Worm (Caenorhabditis elegans) whole organism, midembryonic: ENCODE measurements around the gene mdt-15.

Source experiments
- T22C8.4 ChIP-seq: fragments of 200-800 bp; sonication (Bioruptor generic); IDR thresholded peaks from 2 replicates; pipeline ENCODE4 v1.3.6; 2022; ENCODE audit warnings: missing genetic modification characterization, missing compliant biosample characterization
- cog-1 ChIP-seq: sonication (generic microtip); optimal IDR thresholded peaks from 2 replicates; lab custom pipeline; 2016; ENCODE audit warnings: missing genetic modification characterization, missing compliant biosample characterization
- flt-1 ChIP-seq: fragments of 200-800 bp; sonication (Bioruptor generic); IDR thresholded peaks from 2 replicates; pipeline ENCODE4 v1.3.6; 2022; ENCODE audit warnings: missing genetic modification characterization, missing compliant biosample characterization
- klf-2 ChIP-seq: fragments of 200-800 bp; sonication (Bioruptor generic); conservative IDR thresholded peaks from 2 replicates; pipeline ENCODE4 v1.3.6; 2022; ENCODE audit warnings: missing genetic modification reagents, missing genetic modification characterization, missing compliant biosample characterization
- med-1 ChIP-seq: sonication (generic microtip); optimal IDR thresholded peaks from 2 replicates; lab custom pipeline; 2017; ENCODE audit warnings: missing genetic modification characterization, mild to moderate bottlenecking, missing compliant biosample characterization, antibody characterized with exemption, missing genetic modification reagents; ENCODE audit not compliant: insufficient read depth
- ref-1 ChIP-seq: fragments of 200-800 bp; sonication (Bioruptor generic); conservative IDR thresholded peaks from 2 replicates; pipeline ENCODE4 v1.3.6; 2022; ENCODE audit warnings: missing genetic modification reagents, missing genetic modification characterization, missing compliant biosample characterization
- tab-1 ChIP-seq: fragments of 200-800 bp; sonication (Bioruptor generic); IDR thresholded peaks from 2 replicates; pipeline ENCODE4 v1.3.6; 2022; ENCODE audit warnings: missing genetic modification characterization, missing compliant biosample characterization
- ztf-23 ChIP-seq: fragments of 200-800 bp; sonication (Bioruptor generic); IDR thresholded peaks from 2 replicates; pipeline ENCODE4 v1.3.6; 2022; ENCODE audit warnings: missing genetic modification reagents, missing genetic modification characterization, missing compliant biosample characterization
- ztf-29 ChIP-seq: fragments of 200-800 bp; sonication (Bioruptor generic); IDR thresholded peaks from 2 replicates; pipeline ENCODE4 v1.3.6; 2022; ENCODE audit warnings: missing genetic modification reagents, missing genetic modification characterization, missing compliant biosample characterization

The mdt-15 gene

DNA sequence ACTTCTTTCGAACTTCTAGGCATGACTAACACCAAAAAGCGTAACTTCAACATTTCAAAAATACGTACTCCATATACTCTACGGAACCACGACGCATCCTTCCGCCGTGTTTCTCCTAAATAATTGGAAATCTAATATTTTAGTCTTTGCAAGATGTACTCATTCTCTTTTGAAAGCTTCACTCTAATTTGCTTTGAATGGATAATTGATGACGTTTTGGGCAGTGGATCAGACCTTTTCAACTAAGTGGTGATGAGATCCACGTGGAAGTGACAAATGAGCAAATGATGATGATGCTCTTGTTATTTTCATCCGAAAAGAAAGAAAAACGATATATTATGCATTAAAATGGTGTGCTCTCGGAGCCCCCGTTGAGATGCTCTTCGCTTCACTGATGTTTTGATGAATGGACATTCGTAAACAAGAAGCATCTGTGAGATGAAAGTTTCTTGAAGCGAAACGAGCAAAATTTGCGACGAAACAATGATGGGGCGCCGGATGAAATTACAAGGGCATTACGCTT is 9.0 kb downstream of the mdt-15 start:
- TF ChIP-seq cog-1 (tag; lab: Kevin White, UChicago) = no peak
- no peak for TF ChIP-seq ref-1
- no peak for TF ChIP-seq klf-2 (GFP tag; lab: Robert Waterston, UW)
- no peak for TF ChIP-seq med-1 (GFP tag; lab: Kevin White, UChicago)

DNA sequence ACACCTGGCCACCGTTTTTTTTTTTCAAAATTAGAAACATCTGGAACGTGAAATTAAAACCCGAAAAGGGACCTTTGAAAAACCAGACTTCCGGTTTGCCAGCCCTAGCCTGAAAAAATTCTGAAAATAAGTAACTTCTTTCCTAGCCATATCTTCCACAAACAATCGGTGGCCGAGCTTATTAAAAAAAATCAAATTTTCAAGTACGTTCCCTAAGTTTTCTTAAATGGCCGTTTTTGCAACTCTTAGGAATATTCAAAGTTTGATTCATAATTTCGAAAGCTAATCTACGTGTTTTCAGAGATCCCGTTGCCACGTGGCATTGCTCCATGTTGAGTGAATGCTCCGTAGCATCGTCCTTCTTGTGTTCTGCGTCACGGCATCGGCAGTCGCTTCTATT is 9.9 kb downstream of the mdt-15 start, which contains the start of gene R12B2.8:
R12B2.8 (plus strand) TSS at position 301 of the 400 bp plus-strand sequence.
- no peak for TF ChIP-seq med-1 (GFP tag; lab: Kevin White, UChicago)
- TF ChIP-seq tab-1 (GFP tag; lab: Robert Waterston, UW) = no peak
- no peak for TF ChIP-seq klf-2 (GFP tag; lab: Robert Waterston, UW)
- TF ChIP-seq ztf-23 = no peak
- TF ChIP-seq flt-1 = no peak
- no peak for TF ChIP-seq T22C8.4
- TF ChIP-seq ztf-29 (GFP tag; lab: Robert Waterston, UW) = no peak

DNA sequence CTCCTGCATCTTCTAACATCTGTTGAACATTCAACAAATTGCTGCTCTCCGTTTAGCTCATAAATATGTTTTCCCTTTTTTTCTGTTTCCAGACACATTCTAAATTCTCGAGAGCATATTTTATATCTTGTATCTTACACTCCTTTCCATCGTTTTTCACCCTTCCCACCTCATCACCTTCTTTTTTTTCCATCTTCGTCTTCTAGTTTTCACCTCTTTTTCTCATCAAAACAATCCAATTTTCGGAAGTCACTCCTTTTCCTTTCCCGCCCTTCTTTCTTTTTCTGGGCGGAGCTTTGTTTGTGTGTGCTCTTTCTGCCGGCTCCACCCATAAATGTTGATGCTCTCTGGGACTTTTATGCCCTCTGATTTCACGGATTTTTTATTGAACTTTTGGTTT is 10.7 kb downstream of the mdt-15 start:
- TF ChIP-seq flt-1 = no peak
- no peak for TF ChIP-seq med-1 (GFP tag; lab: Kevin White, UChicago)
- no peak for TF ChIP-seq tab-1 (GFP tag; lab: Robert Waterston, UW)
- no peak for TF ChIP-seq ztf-23

DNA sequence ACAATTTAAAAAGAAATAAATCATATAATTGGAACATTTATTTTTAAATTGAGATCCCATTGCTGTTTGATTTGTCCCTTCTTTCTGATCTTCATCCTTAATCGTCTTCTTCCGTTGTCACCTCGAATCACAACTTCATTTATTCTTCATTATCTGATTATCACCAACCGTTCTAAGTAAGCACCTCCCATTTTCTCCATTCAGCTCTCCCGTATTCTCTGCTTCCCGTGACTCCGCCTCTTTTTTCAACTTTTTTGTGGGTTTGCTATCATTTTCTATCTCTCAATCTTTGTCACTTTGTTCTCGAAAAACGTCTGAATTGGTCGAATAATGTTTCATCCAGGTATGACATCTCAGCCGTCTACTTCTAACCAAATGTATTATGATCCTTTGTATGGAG is 17.6 kb downstream of the mdt-15 start, which contains the start of gene sma-4:
sma-4 (plus strand) TSS at position 301 of the 400 bp plus-strand sequence.
- TF ChIP-seq cog-1 (tag; lab: Kevin White, UChicago) (no peak), ztf-29 (GFP tag; lab: Robert Waterston, UW) (no peak), T22C8.4 (no peak), klf-2 (GFP tag; lab: Robert Waterston, UW) (no peak), med-1 (GFP tag; lab: Kevin White, UChicago) (no peak)

DNA sequence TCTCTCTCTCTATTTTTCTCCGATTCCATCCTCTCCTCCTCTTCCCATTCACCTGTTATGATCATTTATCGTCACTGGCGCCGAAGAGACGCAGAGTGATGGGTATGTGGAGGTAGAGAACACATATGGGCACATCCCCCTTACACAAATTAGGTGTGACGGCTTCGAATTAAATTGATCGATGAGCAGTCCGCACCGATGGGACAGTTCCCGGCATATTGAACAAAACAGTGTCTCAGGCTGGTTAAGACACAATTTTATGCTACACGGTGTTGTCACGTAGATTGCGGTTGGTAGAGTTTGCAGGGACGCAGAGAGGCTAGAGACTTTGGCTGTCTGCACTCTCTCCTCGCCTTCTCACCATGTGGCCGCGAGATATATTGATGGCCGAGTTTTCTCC is 18.8 kb downstream of the mdt-15 start, which contains the start of gene R12B2.7:
R12B2.7 (plus strand) TSS at position 247 of the 400 bp plus-strand sequence.
- TF ChIP-seq cog-1 (tag; lab: Kevin White, UChicago) (no peak), tab-1 (GFP tag; lab: Robert Waterston, UW) (0 out of 2 replicates have a peak, but pooled peaks have one; percentile 28)

DNA sequence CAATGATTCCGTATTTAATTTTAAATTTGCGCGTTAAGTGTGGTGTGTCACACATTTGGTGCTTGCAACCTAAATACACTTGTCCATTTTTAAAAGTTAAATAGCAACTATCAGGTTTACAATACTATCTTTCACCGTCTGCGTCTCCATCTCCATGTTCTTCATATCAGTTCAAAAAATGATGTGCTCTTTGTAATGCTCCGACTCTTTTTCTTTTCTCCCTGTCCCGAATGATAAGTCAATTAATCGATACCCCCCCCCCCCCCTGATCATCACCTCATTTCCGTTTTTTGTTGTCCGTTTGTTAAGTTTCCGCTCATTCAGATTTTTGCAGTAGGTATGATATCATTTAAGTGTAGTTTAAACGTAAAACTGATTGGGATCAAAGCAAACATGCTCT is 19.5 kb downstream of the mdt-15 start:
- no peak for TF ChIP-seq flt-1
- no peak for TF ChIP-seq ref-1
- TF ChIP-seq klf-2 (GFP tag; lab: Robert Waterston, UW) = no peak
- TF ChIP-seq cog-1 (tag; lab: Kevin White, UChicago) = no peak
- TF ChIP-seq T22C8.4 = no peak
- no peak for TF ChIP-seq ztf-29 (GFP tag; lab: Robert Waterston, UW)
- TF ChIP-seq tab-1 (GFP tag; lab: Robert Waterston, UW) = no peak

DNA sequence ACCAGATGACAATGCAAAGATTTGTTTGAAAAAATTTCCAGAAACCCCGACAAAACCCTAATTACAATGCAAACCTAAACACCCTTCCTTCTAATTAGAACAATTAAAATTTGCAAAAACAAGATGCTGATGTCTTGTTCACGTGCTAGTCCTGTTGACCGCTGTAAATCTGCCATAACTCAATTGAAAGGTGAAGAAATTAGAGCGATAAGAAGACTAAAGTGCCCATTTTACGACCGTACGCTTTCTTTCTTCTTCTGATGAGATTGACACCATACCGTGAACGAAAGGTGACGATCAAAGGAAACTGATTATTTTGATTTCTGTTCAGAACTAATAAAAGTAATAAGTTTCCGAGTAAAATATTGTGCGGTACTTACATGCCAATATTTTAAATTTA is 20.1 kb downstream of the mdt-15 start:
- TF ChIP-seq klf-2 (GFP tag; lab: Robert Waterston, UW) (no peak), ztf-23 (no peak), tab-1 (GFP tag; lab: Robert Waterston, UW) (no peak), ztf-29 (GFP tag; lab: Robert Waterston, UW) (no peak), ref-1 (no peak), T22C8.4 (no peak), flt-1 (no peak), cog-1 (tag; lab: Kevin White, UChicago) (no peak), med-1 (GFP tag; lab: Kevin White, UChicago) (no peak)

DNA sequence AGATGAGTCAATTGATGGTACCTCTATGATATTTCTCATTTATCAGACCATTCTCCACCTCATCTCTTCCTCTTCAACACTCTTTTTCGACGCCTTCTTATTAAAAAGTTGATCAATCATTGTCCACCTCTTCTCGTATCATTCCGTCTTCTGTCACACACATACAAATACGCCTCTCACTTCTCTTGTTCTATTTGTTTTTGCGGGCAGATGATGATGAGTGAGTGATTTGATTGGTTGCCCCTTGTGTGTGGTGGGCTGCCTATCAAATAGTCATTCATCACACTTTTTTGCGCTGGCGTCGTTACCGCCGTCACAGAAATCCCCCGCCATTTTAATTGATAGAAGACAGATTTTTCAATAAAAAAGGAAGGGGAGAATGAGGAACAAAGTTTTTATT is 20.9 kb downstream of the mdt-15 start:
- TF ChIP-seq ref-1 (no peak), flt-1 (no peak), tab-1 (GFP tag; lab: Robert Waterston, UW) (no peak), ztf-23 (no peak), med-1 (GFP tag; lab: Kevin White, UChicago) (no peak), T22C8.4 (no peak), ztf-29 (GFP tag; lab: Robert Waterston, UW) (no peak), klf-2 (GFP tag; lab: Robert Waterston, UW) (no peak), cog-1 (tag; lab: Kevin White, UChicago) (no peak)

DNA sequence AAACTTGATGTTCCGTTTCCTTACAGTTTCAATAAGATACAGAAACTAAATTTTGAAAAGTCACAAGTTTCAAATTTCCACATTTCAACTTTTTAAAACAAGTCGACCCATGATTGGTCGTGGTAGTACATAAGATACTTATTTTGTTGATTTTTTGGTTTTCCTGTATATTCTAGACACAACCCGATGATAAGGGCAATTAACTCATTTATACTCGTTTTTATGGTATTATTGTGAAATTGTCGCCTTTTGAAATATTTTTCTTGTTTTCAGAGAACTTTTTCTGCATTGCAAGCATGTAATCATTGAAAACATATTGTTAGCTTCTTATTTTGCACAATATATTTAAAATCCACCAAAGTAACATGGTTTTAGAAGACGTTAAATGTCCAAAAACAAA is 21.6 kb downstream of the mdt-15 start:
- TF ChIP-seq ztf-23 (no peak), klf-2 (GFP tag; lab: Robert Waterston, UW) (no peak), flt-1 (no peak), ref-1 (no peak), ztf-29 (GFP tag; lab: Robert Waterston, UW) (no peak), T22C8.4 (no peak), med-1 (GFP tag; lab: Kevin White, UChicago) (no peak), tab-1 (GFP tag; lab: Robert Waterston, UW) (no peak), cog-1 (tag; lab: Kevin White, UChicago) (no peak)

DNA sequence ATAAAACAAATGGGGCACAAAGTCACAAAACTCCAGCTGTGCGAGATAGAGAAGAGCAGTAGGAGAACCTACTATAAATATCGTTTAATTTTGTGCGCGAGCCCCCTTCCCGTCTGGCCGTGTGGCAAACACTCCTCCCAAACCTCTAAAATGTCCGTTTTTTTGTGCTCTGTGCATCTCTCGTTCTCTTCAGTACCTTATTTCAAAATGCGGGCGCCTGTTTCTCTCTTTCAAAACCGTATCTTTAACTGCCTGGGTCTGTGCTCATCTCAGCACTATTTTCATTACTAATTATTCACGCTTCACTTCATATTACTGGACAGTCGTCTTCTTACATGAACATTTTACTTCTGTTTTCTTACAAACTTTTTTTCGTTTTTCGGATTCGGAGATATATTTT is 23.5 kb downstream of the mdt-15 start:
- TF ChIP-seq med-1 (GFP tag; lab: Kevin White, UChicago) (no peak), cog-1 (tag; lab: Kevin White, UChicago) (no peak), flt-1 (no peak), tab-1 (GFP tag; lab: Robert Waterston, UW) (no peak), ztf-29 (GFP tag; lab: Robert Waterston, UW) (no peak)

DNA sequence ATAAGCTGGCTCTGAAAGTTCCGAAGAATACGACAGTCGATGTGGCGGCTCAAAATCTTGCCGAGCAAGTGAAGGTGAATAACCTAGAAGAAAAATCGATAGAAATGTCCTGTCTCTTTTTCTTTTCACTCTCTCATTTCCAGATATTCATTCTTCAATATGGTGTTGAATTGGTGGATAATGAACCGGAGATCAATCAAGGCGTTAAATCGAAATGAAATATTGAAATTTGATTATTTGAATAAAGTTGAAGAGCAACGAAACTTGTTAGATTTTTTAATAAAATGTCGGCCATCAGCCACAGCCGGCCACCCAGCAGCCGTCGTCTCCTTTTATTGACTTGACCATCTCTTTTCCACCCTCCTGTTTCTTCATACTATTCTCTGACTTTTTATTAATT is 26.8 kb downstream of the mdt-15 start, which contains the start of gene R12B2.2:
R12B2.2 (plus strand) TSS at position 301 of the 400 bp plus-strand sequence.
- TF ChIP-seq klf-2 (GFP tag; lab: Robert Waterston, UW) (no peak), ztf-23 (no peak), flt-1 (no peak)
